Fruit fly (Drosophila melanogaster) whole organism, embryonic: Measurements from ENCODE around the gene gt.
A peak's percentile ranks its signal among the peaks of the same experiment; 100 is the strongest.

Experiments used
- Bgb ChIP-seq: fragments of 200-800 bp; sonication (Bioruptor generic); IDR thresholded peaks from 2 replicates; pipeline ENCODE4 v1.3.6; 2022; ENCODE audit warnings: missing biosample characterization, missing genetic modification characterization; ENCODE audit not compliant: partially characterized antibody
- Blimp-1 ChIP-seq: fragments of 200-800 bp; sonication (Bioruptor generic); optimal IDR thresholded peaks from 3 replicates; lab custom pipeline; 2018; ENCODE audit warnings: missing biosample characterization, missing genetic modification characterization, mild to moderate bottlenecking, moderate library complexity, missing genetic modification reagents
- CG10274 ChIP-seq: fragments of 200-800 bp; sonication (Bioruptor generic); optimal IDR thresholded peaks from 3 replicates; lab custom pipeline; 2017; ENCODE audit warnings: missing biosample characterization, mild to moderate bottlenecking, missing genetic modification characterization
- CG10565 ChIP-seq: fragments of 200-800 bp; sonication (Bioruptor generic); optimal IDR thresholded peaks from 3 replicates; lab custom pipeline; 2016; ENCODE audit warnings: missing biosample characterization, mild to moderate bottlenecking, missing genetic modification characterization
- CG11247 ChIP-seq: fragments of 200-800 bp; sonication (Bioruptor generic); IDR thresholded peaks from 2 replicates; pipeline ENCODE4 v1.3.6; 2022; ENCODE audit warnings: missing biosample characterization, missing genetic modification characterization
- CG13424 ChIP-seq: fragments of 200-800 bp; sonication (Bioruptor generic); optimal IDR thresholded peaks from 2 replicates; lab custom pipeline; 2019; ENCODE audit warnings: missing biosample characterization, mild to moderate bottlenecking, missing genetic modification characterization, moderate library complexity
- CG14667 ChIP-seq: fragments of 200-800 bp; sonication (Bioruptor generic); IDR thresholded peaks from 2 replicates; pipeline ENCODE4 v1.3.6; 2022; ENCODE audit warnings: missing biosample characterization, missing genetic modification characterization
- CG15011 ChIP-seq: fragments of 200-800 bp; sonication (Bioruptor generic); optimal IDR thresholded peaks from 3 replicates; lab custom pipeline; 2018; ENCODE audit warnings: missing biosample characterization, mild to moderate bottlenecking, missing genetic modification characterization
- CG18599 ChIP-seq: fragments of 200-800 bp; sonication (Bioruptor generic); optimal IDR thresholded peaks from 3 replicates; lab custom pipeline; 2017; ENCODE audit warnings: missing biosample characterization, missing genetic modification characterization, mild to moderate bottlenecking, moderate library complexity, missing genetic modification reagents
- CG30403 ChIP-seq: fragments of 200-800 bp; sonication (Bioruptor generic); optimal IDR thresholded peaks from 3 replicates; lab custom pipeline; 2016; ENCODE audit warnings: missing biosample characterization, missing genetic modification characterization
- CG31224 ChIP-seq: fragments of 200-800 bp; sonication (Bioruptor generic); IDR thresholded peaks from 2 replicates; pipeline ENCODE4 v1.3.6; 2022; ENCODE audit warnings: missing biosample characterization, missing genetic modification characterization
- CG3847 ChIP-seq: fragments of 200-800 bp; sonication (Bioruptor generic); IDR thresholded peaks from 2 replicates; pipeline ENCODE4 v1.3.6; 2022; ENCODE audit warnings: missing biosample characterization, missing genetic modification characterization
- CG3995 ChIP-seq: fragments of 200-800 bp; sonication (Bioruptor generic); optimal IDR thresholded peaks from 3 replicates; lab custom pipeline; 2016; ENCODE audit warnings: missing biosample characterization, missing genetic modification characterization
- CG4404 ChIP-seq: fragments of 200-800 bp; sonication (Bioruptor generic); IDR thresholded peaks from 2 replicates; pipeline ENCODE4 v1.3.6; 2022; ENCODE audit warnings: missing biosample characterization, missing genetic modification characterization
- CG6175 ChIP-seq: fragments of 200-800 bp; sonication (Bioruptor generic); IDR thresholded peaks from 3 replicates; pipeline ENCODE4 v1.3.6; 2022; ENCODE audit warnings: missing biosample characterization, missing genetic modification characterization
- CG7271 ChIP-seq: fragments of 200-800 bp; sonication (Bioruptor generic); optimal IDR thresholded peaks from 2 replicates; lab custom pipeline; 2018; ENCODE audit warnings: missing biosample characterization, mild to moderate bottlenecking, missing genetic modification characterization, moderate library complexity
- CG7357 ChIP-seq: fragments of 200-800 bp; sonication (Bioruptor generic); IDR thresholded peaks from 3 replicates; pipeline ENCODE4 v1.3.6; 2022; ENCODE audit warnings: missing biosample characterization, missing genetic modification characterization
- CG8281 ChIP-seq: fragments of 200-800 bp; sonication (Bioruptor generic); optimal IDR thresholded peaks from 2 replicates; lab custom pipeline; 2018; ENCODE audit warnings: missing biosample characterization, mild to moderate bottlenecking, missing genetic modification characterization, moderate library complexity
- Dad ChIP-seq: fragments of 200-800 bp; sonication (Bioruptor generic); optimal IDR thresholded peaks from 3 replicates; lab custom pipeline; 2016; ENCODE audit warnings: missing biosample characterization, missing genetic modification characterization
- Doc3 ChIP-seq: fragments of 200-800 bp; sonication (Bioruptor generic); IDR thresholded peaks from 3 replicates; pipeline ENCODE4 v1.3.6; 2022; ENCODE audit warnings: missing biosample characterization, missing genetic modification characterization; ENCODE audit not compliant: partially characterized antibody
- ERR ChIP-seq: fragments of 200-800 bp; sonication (Bioruptor generic); optimal IDR thresholded peaks from 2 replicates; lab custom pipeline; 2016; ENCODE audit warnings: missing biosample characterization, missing genetic modification characterization
- HLH4C ChIP-seq: fragments of 200-800 bp; sonication (Bioruptor generic); IDR thresholded peaks from 3 replicates; pipeline ENCODE4 v1.3.6; 2022; ENCODE audit warnings: missing biosample characterization, missing genetic modification characterization; ENCODE audit not compliant: partially characterized antibody
- Hr78 ChIP-seq, 2 experiments: fragments of 200-800 bp in 1 of 2; fragments of >200 bp in 1 of 2; sonication (Bioruptor generic) in 1 of 2; optimal IDR thresholded peaks; 2 replicates each; lab custom pipeline; 2017 to 2019; ENCODE audit warnings: missing biosample characterization in 2 of 2, missing genetic modification characterization in 2 of 2, mild to moderate bottlenecking in 1 of 2, moderate library complexity in 1 of 2
- Lim3 ChIP-seq: fragments of 200-800 bp; sonication (Bioruptor generic); IDR thresholded peaks from 2 replicates; pipeline ENCODE4 v1.3.6; 2022; ENCODE audit warnings: missing biosample characterization, missing genetic modification characterization
- Max ChIP-seq: fragments of 200-800 bp; sonication (Bioruptor generic); optimal IDR thresholded peaks from 2 replicates; lab custom pipeline; 2016; ENCODE audit warnings: missing biosample characterization, mild to moderate bottlenecking, missing genetic modification characterization
- Mes4 ChIP-seq: fragments of 200-800 bp; sonication (Bioruptor generic); optimal IDR thresholded peaks from 2 replicates; lab custom pipeline; 2016; ENCODE audit warnings: missing biosample characterization, missing genetic modification characterization
- Mrtf ChIP-seq: fragments of 200-800 bp; sonication (Bioruptor generic); IDR thresholded peaks from 3 replicates; pipeline ENCODE4 v1.3.6; 2022; ENCODE audit warnings: missing biosample characterization, missing genetic modification characterization
- Opbp ChIP-seq: fragments of 200-800 bp; sonication (Bioruptor generic); IDR thresholded peaks from 3 replicates; pipeline ENCODE4 v1.3.6; 2022; ENCODE audit warnings: missing biosample characterization, missing genetic modification characterization; ENCODE audit not compliant: partially characterized antibody
- Taf1 ChIP-seq: fragments of 200-800 bp; sonication (Bioruptor generic); IDR thresholded peaks from 2 replicates; pipeline ENCODE4 v1.3.6; 2022; ENCODE audit warnings: missing biosample characterization, missing genetic modification characterization
- Xbp1 ChIP-seq: fragments of 200-800 bp; sonication (Bioruptor generic); optimal IDR thresholded peaks from 3 replicates; lab custom pipeline; 2016; ENCODE audit warnings: missing biosample characterization, mild to moderate bottlenecking, missing genetic modification characterization
- bigmax ChIP-seq: fragments of 200-800 bp; sonication (Bioruptor generic); optimal IDR thresholded peaks from 2 replicates; lab custom pipeline; 2018; ENCODE audit warnings: missing biosample characterization, mild to moderate bottlenecking, missing genetic modification characterization
- br ChIP-seq: fragments of >200 bp; optimal IDR thresholded peaks from 2 replicates; lab custom pipeline; 2017
- bsh ChIP-seq, 2 experiments: fragments of 200-800 bp; sonication (Bioruptor generic); optimal IDR thresholded peaks; 2 replicates each; lab custom pipeline; 2017 to 2018; ENCODE audit warnings: mild to moderate bottlenecking in 2 of 2, missing biosample characterization in 2 of 2, missing genetic modification characterization in 2 of 2, moderate library complexity in 1 of 2
- cas ChIP-seq: fragments of 200-800 bp; sonication (Bioruptor generic); IDR thresholded peaks from 2 replicates; pipeline ENCODE4 v1.3.6; 2022; ENCODE audit warnings: missing biosample characterization, missing genetic modification characterization
- caup ChIP-seq: fragments of 200-800 bp; sonication (Bioruptor generic); optimal IDR thresholded peaks from 3 replicates; lab custom pipeline; 2017; ENCODE audit warnings: missing biosample characterization, mild to moderate bottlenecking, missing genetic modification characterization, moderate library complexity; ENCODE audit not compliant: severe bottlenecking
- chif ChIP-seq, 2 experiments: fragments of 200-800 bp; sonication (Bioruptor generic); optimal IDR thresholded peaks; 3 replicates each; lab custom pipeline; 2016; ENCODE audit warnings: missing biosample characterization in 2 of 2, missing genetic modification characterization in 2 of 2
- croc ChIP-seq: fragments of 200-800 bp; sonication (Bioruptor generic); conservative IDR thresholded peaks from 3 replicates; pipeline ENCODE4 v1.3.6; 2022; ENCODE audit warnings: missing biosample characterization, missing genetic modification characterization
- dan ChIP-seq: fragments of 200-800 bp; sonication (Bioruptor generic); IDR thresholded peaks from 2 replicates; pipeline ENCODE4 v1.3.6; 2022; ENCODE audit warnings: missing biosample characterization, missing genetic modification characterization
- en ChIP-seq: fragments of 200-800 bp; sonication (Bioruptor generic); optimal IDR thresholded peaks from 2 replicates; lab custom pipeline; 2016; ENCODE audit warnings: missing biosample characterization, missing genetic modification characterization
- ewg ChIP-seq: fragments of 200-800 bp; sonication (Bioruptor generic); optimal IDR thresholded peaks from 3 replicates; lab custom pipeline; 2017; ENCODE audit warnings: mild to moderate bottlenecking, missing biosample characterization, missing genetic modification reagents, missing genetic modification characterization
- fru ChIP-seq: fragments of >200 bp; optimal IDR thresholded peaks from 2 replicates; lab custom pipeline; 2017
- grn ChIP-seq: fragments of 200-800 bp; sonication (Bioruptor generic); optimal IDR thresholded peaks from 3 replicates; lab custom pipeline; 2017; ENCODE audit warnings: missing biosample characterization, missing genetic modification characterization
- hb ChIP-seq: fragments of 200-800 bp; sonication (Bioruptor generic); IDR thresholded peaks from 3 replicates; pipeline ENCODE4 v1.3.6; 2022; ENCODE audit warnings: missing biosample characterization, missing genetic modification characterization; ENCODE audit not compliant: partially characterized antibody
- jigr1 ChIP-seq: fragments of 200-800 bp; sonication (Bioruptor generic); IDR thresholded peaks from 3 replicates; pipeline ENCODE4 v1.3.6; 2022; ENCODE audit warnings: missing biosample characterization, missing genetic modification characterization
- klu ChIP-seq: fragments of 200-800 bp; sonication (Bioruptor generic); IDR thresholded peaks from 2 replicates; pipeline ENCODE4 v1.3.6; 2022; ENCODE audit warnings: missing biosample characterization, missing genetic modification characterization
- lov ChIP-seq, 2 experiments: fragments of 200-800 bp in 1 of 2; fragments of >200 bp in 1 of 2; sonication (Bioruptor generic) in 1 of 2; IDR thresholded peaks in 1 of 2; optimal IDR thresholded peaks in 1 of 2; 2 replicates in 1 of 2; 3 replicates in 1 of 2; pipeline versions ENCODE4 v1.3.6 to Lab custom; 2017 to 2022; ENCODE audit warnings: missing biosample characterization in 1 of 2, missing genetic modification characterization in 1 of 2
- ro ChIP-seq: fragments of 200-800 bp; sonication (Bioruptor generic); IDR thresholded peaks from 2 replicates; pipeline ENCODE4 v1.3.6; 2022; ENCODE audit warnings: missing biosample characterization, missing genetic modification characterization
- sima ChIP-seq: fragments of 200-800 bp; sonication (Bioruptor generic); optimal IDR thresholded peaks from 2 replicates; lab custom pipeline; 2016; ENCODE audit warnings: missing biosample characterization, missing genetic modification characterization
- sug ChIP-seq: fragments of 200-800 bp; optimal IDR thresholded peaks from 2 replicates; lab custom pipeline; 2019; ENCODE audit warnings: missing biosample characterization, mild to moderate bottlenecking, missing genetic modification characterization, moderate library complexity
- z ChIP-seq: fragments of 200-800 bp; sonication (Bioruptor generic); IDR thresholded peaks from 3 replicates; pipeline ENCODE4 v1.3.6; 2022; ENCODE audit warnings: missing biosample characterization, missing genetic modification characterization
- zfh1 ChIP-seq: fragments of 200-800 bp; sonication (Bioruptor generic); IDR thresholded peaks from 3 replicates; pipeline ENCODE4 v1.3.6; 2022; ENCODE audit warnings: missing biosample characterization, missing genetic modification characterization

The gt gene

dm6 chrX:2468576-2468975 is 39.8 kb upstream of the gt start (continued):
- TF ChIP-seq Bgb (GFP tag; lab: Robert Waterston, UW) (no peak), grn (GFP tag; lab: Kevin White, UChicago) (no peak), CG3847 (GFP tag; lab: Robert Waterston, UW) (peak; percentile 41; the same call in 1 of the 2 replicates), caup (GFP tag; lab: Kevin White, UChicago) (no peak), Taf1 (GFP tag; lab: Robert Waterston, UW) (no peak), z (GFP tag; lab: Robert Waterston, UW) (peak; percentile 65; the same call in 1 of the 3 replicates), CG11247 (peak; percentile 41; the same call in 1 of the 2 replicates), CG18599 (GFP tag; lab: Kevin White, UChicago) (peak; percentile 39), Xbp1 (GFP tag; lab: Kevin White, UChicago) (peak; percentile 71), klu (GFP tag; lab: Robert Waterston, UW) (no peak), CG6175 (no peak), ro (GFP tag; lab: Robert Waterston, UW) (peak; percentile 41; the same call in 1 of the 2 replicates), jigr1 (GFP tag; lab: Robert Waterston, UW) (peak; percentile 35; the same call in 1 of the 3 replicates), CG10274 (GFP tag; lab: Kevin White, UChicago) (peak; percentile 19), en (GFP tag; lab: Kevin White, UChicago) (peak; percentile 57), Dad (peak; percentile 53), CG13424 (tag; lab: Kevin White, UChicago) (peak; percentile 72), bsh (GFP tag; optimal IDR thresholded peaks at IDR 0.05; lab: Kevin White, UChicago) (peak; percentile 88 to 89), bigmax (GFP tag; lab: Kevin White, UChicago) (no peak), croc (GFP tag; lab: Robert Waterston, UW) (peak; percentile 77), CG10565 (GFP tag; lab: Kevin White, UChicago) (no peak), hb (no peak), dan (peak; percentile 84), CG30403 (GFP tag; lab: Kevin White, UChicago) (peak; percentile 65), sima (GFP tag; lab: Kevin White, UChicago) (no peak), ERR (GFP tag; lab: Kevin White, UChicago) (peak; percentile 18), br (lab: Kevin White, UChicago) (no peak), CG7357 (peak; percentile 59; the same call in 1 of the 3 replicates), ewg (peak; percentile 56), Hr78 (GFP tag; optimal IDR thresholded peaks at IDR 0.05; lab: Kevin White, UChicago) (no peak), Mrtf (peak; percentile 77), fru (no peak), Opbp (GFP tag; lab: Robert Waterston, UW) (no peak), CG8281 (tag; lab: Kevin White, UChicago) (no peak), CG4404 (GFP tag; lab: Robert Waterston, UW) (peak; percentile 91), CG14667 (GFP tag; lab: Robert Waterston, UW) (peak; percentile 70), HLH4C (no peak), Max (GFP tag; lab: Kevin White, UChicago) (peak; percentile 31), CG15011 (peak; percentile 29), CG7271 (peak; percentile 29), CG3995 (GFP tag; lab: Kevin White, UChicago) (no peak), Mes4 (GFP tag; lab: Kevin White, UChicago) (peak; percentile 59), zfh1 (peak; percentile 90), Lim3 (GFP tag; lab: Robert Waterston, UW) (no peak), CG31224 (GFP tag; lab: Robert Waterston, UW) (no peak), sug (tag; lab: Kevin White, UChicago) (no peak), Doc3 (GFP tag; lab: Robert Waterston, UW) (no peak), cas (GFP tag; lab: Robert Waterston, UW) (no peak), Blimp-1 (GFP tag; lab: Kevin White, UChicago) (peak; percentile 82), lov (optimal IDR thresholded peaks at IDR 0.05; lab: Kevin White, UChicago) (no peak), lov (GFP tag; IDR thresholded peaks at IDR 0.05; lab: Robert Waterston, UW) (peak; percentile 86), chif (GFP tag; optimal IDR thresholded peaks at IDR 0.05; lab: Kevin White, UChicago) (peak; percentile 52 to 86)
